Worm (Caenorhabditis elegans): ENCODE data around the gene edg-1.

ce11 chrIV:11351563-11351962 lies 31.0 kb downstream of the edg-1 start:
- TF ChIP-seq him-1 (tag; optimal IDR thresholded peaks at IDR 0.05) (no peak), W03F9.2 (tag; optimal IDR thresholded peaks at IDR 0.05) (no peak), dao-5 (tag; optimal IDR thresholded peaks at IDR 0.05) (no peak)
